Fruit fly (Drosophila melanogaster): ENCODE results near the gene CG16952.
A peak's percentile ranks its signal among the peaks of the same experiment; 100 is the strongest.

Gene CG16952

dm6 chrX:15887247-15887616 lies 17.2 kb downstream of the CG16952 start, which contains the start of gene tay:
tay (minus strand) TSS chrX:15887311.
- TF ChIP-seq kay (GFP tag; ENCODE audit: borderline replicate concordance) (peak; percentile 26), CG5204 (GFP tag; optimal IDR thresholded peaks at IDR 0.05) (no peak)

DNA sequence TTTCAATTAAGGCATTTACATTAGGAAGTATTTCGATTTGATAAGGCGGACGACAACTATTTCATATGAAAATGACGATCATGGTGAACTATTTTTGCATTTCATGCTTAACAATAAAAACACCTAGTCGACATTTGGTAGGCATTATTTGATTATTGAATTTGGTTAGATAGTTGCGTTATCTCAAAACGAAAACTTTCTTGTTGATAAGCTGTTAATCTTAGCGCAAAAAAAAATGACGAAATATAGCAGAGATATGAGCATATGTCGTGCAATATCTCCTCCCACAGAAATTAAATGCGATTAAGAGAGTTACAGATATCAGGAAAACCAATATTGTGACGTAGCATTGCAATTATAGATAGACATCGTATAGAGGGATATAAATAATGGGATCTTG lies 18.8 kb downstream of the CG16952 start:
- TF ChIP-seq cic (GFP tag; optimal IDR thresholded peaks at IDR 0.05) (no peak), toe (GFP tag; optimal IDR thresholded peaks at IDR 0.05) (no peak), ovo (GFP tag; optimal IDR thresholded peaks at IDR 0.05) (no peak), Hr96 (GFP tag; optimal IDR thresholded peaks at IDR 0.05) (no peak), pad (GFP tag; optimal IDR thresholded peaks at IDR 0.05) (no peak), CG1620 (GFP tag; optimal IDR thresholded peaks at IDR 0.05) (no peak), CG7045 (GFP tag; optimal IDR thresholded peaks at IDR 0.05) (no peak), Clk (GFP tag; optimal IDR thresholded peaks at IDR 0.05) (no peak), CG11617 (GFP tag; optimal IDR thresholded peaks at IDR 0.05) (no peak), cnc (optimal IDR thresholded peaks at IDR 0.05) (no peak), CG14711 (tag; optimal IDR thresholded peaks at IDR 0.05) (no peak), CG12768 (GFP tag; optimal IDR thresholded peaks at IDR 0.05) (no peak)

DNA sequence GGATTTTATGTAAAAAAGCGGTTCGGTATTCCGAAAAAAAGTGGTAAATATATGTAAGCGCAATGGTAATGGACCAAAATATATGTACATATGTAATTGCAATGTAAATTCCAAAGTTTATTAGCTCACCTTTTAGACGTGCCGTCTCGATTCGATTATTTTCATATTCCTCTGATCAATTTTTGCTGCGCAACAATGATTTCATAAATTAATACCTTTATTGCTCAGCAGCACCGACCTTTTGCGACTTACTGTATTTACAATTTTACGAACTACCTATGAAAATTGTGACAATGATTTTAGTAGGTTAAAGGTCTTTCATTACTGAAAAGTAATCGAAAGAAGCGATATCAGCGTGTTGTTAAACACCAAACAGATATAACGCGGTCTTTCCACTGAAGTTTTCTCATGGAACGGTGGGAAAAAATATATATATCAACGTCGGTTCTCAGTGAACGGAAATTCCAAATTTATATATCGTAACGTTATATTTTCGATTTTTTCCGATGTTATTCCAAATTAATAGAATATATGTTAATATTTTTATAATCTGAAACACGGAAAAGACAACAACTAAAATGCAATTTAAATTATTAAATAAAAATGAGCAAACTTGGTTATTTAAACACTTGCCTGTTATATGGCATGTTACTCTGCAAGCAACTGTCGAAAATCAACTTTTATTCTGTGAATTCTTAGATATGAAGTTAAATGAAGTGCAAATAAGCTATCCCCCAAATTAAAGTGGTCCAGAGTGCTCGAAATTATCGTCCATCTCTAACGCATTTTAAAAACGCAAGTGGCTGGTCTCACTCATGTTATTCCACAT lies 20.0 kb downstream of the CG16952 start, which contains the start of the genes MSBP and CG15916:
Gene MSBP (minus strand): TSS at position 330 of the 829 bp plus-strand sequence.
Gene CG15916 (plus strand): TSS at position 810 of the 829 bp plus-strand sequence.
- TF ChIP-seq cnc (optimal IDR thresholded peaks at IDR 0.05) (no peak), CG14711 (tag; optimal IDR thresholded peaks at IDR 0.05) (peak; percentile 3), Clk (GFP tag; optimal IDR thresholded peaks at IDR 0.05) (no peak), CG33017 (tag; optimal IDR thresholded peaks at IDR 0.05) (no peak), CG5204 (GFP tag; optimal IDR thresholded peaks at IDR 0.05) (no peak), Hr96 (GFP tag; optimal IDR thresholded peaks at IDR 0.05) (no peak), pad (GFP tag; optimal IDR thresholded peaks at IDR 0.05) (no peak), kay (GFP tag; ENCODE audit: borderline replicate concordance) (no peak), toe (GFP tag; optimal IDR thresholded peaks at IDR 0.05) (peak; percentile 27), CG7045 (GFP tag; optimal IDR thresholded peaks at IDR 0.05) (no peak), CG1620 (GFP tag; optimal IDR thresholded peaks at IDR 0.05) (peak; percentile 31), CG12768 (GFP tag; optimal IDR thresholded peaks at IDR 0.05) (no peak), ovo (GFP tag; optimal IDR thresholded peaks at IDR 0.05) (peak; percentile 56), Mnt (GFP tag; optimal IDR thresholded peaks at IDR 0.05) (peak; percentile 14), cic (GFP tag; optimal IDR thresholded peaks at IDR 0.05) (no peak), CG11617 (GFP tag; optimal IDR thresholded peaks at IDR 0.05) (peak; percentile 16), bab1 (GFP tag; optimal IDR thresholded peaks at IDR 0.05) (no peak), Crg-1 (GFP tag; optimal IDR thresholded peaks at IDR 0.05) (no peak), CG7101 (tag; optimal IDR thresholded peaks at IDR 0.05) (peak; percentile 13), tj (GFP tag; optimal IDR thresholded peaks at IDR 0.05) (peak; percentile 22)

- TF ChIP-seq CG7101 (tag; optimal IDR thresholded peaks at IDR 0.05) (peak; percentile 64), CG14711 (tag; optimal IDR thresholded peaks at IDR 0.05) (peak; percentile 22), toe (GFP tag; optimal IDR thresholded peaks at IDR 0.05) (no peak), pad (GFP tag; optimal IDR thresholded peaks at IDR 0.05) (peak; percentile 31), CG7045 (GFP tag; optimal IDR thresholded peaks at IDR 0.05) (no peak), Clk (GFP tag; optimal IDR thresholded peaks at IDR 0.05) (no peak), Hr96 (GFP tag; optimal IDR thresholded peaks at IDR 0.05) (no peak), tj (GFP tag; optimal IDR thresholded peaks at IDR 0.05) (peak; percentile 38), Mnt (GFP tag; optimal IDR thresholded peaks at IDR 0.05) (peak; percentile 64), CG12768 (GFP tag; optimal IDR thresholded peaks at IDR 0.05) (no peak), CG5204 (GFP tag; optimal IDR thresholded peaks at IDR 0.05) (no peak), cic (GFP tag; optimal IDR thresholded peaks at IDR 0.05) (no peak), ovo (GFP tag; optimal IDR thresholded peaks at IDR 0.05) (no peak), CG11617 (GFP tag; optimal IDR thresholded peaks at IDR 0.05) (peak; percentile 46), kay (GFP tag; ENCODE audit: borderline replicate concordance) (no peak), CG1620 (GFP tag; optimal IDR thresholded peaks at IDR 0.05) (no peak), cnc (optimal IDR thresholded peaks at IDR 0.05) (no peak), Crg-1 (GFP tag; optimal IDR thresholded peaks at IDR 0.05) (no peak), CG33017 (tag; optimal IDR thresholded peaks at IDR 0.05) (peak; percentile 6), bab1 (GFP tag; optimal IDR thresholded peaks at IDR 0.05) (peak; percentile 19)
These were observed 21.8 kb downstream of the CG16952 start, which contains the start of gene shi for dm6 chrX:15891606-15892345. shi (plus strand) TSS chrX:15892116.

- TF ChIP-seq CG5204 (GFP tag; optimal IDR thresholded peaks at IDR 0.05) = no peak
- TF ChIP-seq toe (GFP tag; optimal IDR thresholded peaks at IDR 0.05) = no peak
- no peak for TF ChIP-seq Hr96 (GFP tag; optimal IDR thresholded peaks at IDR 0.05)
- no peak for TF ChIP-seq CG12768 (GFP tag; optimal IDR thresholded peaks at IDR 0.05)
- no peak for TF ChIP-seq CG1620 (GFP tag; optimal IDR thresholded peaks at IDR 0.05)
- TF ChIP-seq Mnt (GFP tag; optimal IDR thresholded peaks at IDR 0.05) = no peak
- TF ChIP-seq cic (GFP tag; optimal IDR thresholded peaks at IDR 0.05) = no peak
- no peak for TF ChIP-seq CG7045 (GFP tag; optimal IDR thresholded peaks at IDR 0.05)
- TF ChIP-seq Crg-1 (GFP tag; optimal IDR thresholded peaks at IDR 0.05) = no peak
- TF ChIP-seq CG7101 (tag; optimal IDR thresholded peaks at IDR 0.05) = no peak
- no peak for TF ChIP-seq tj (GFP tag; optimal IDR thresholded peaks at IDR 0.05)
- TF ChIP-seq kay (GFP tag; ENCODE audit: borderline replicate concordance) = no peak
These were observed 23.8 kb downstream of the CG16952 start for dm6 chrX:15893732-15894264.

Measured in whole organism, adult.